Fruit fly (Drosophila melanogaster) Kc167 (cell line): ENCODE measurements around the gene CG10887.
"Not testable (repeated sequence)": the region's sequence is repeated elsewhere in the genome, so short reads cannot be mapped to it uniquely, and the experiment has no call there.

Experiments
- Myc ChIP-seq: fragments of >200 bp; optimal IDR thresholded peaks from 2 replicates; lab custom pipeline; 2017; ENCODE audit warnings: missing external identifiers
- Sin3A ChIP-seq: fragments of >200 bp; optimal IDR thresholded peaks from 2 replicates; lab custom pipeline; 2018; ENCODE audit warnings: missing external identifiers
- h ChIP-seq: fragments of >200 bp; optimal IDR thresholded peaks from 3 replicates; lab custom pipeline; 2018; ENCODE audit warnings: missing external identifiers
- insv ChIP-seq: fragments of >200 bp; optimal IDR thresholded peaks from 3 replicates; lab custom pipeline; 2018; ENCODE audit warnings: missing external identifiers
- psq ChIP-seq: fragments of >200 bp; optimal IDR thresholded peaks from 2 replicates; lab custom pipeline; 2017; ENCODE audit warnings: missing external identifiers
- ttk ChIP-seq: sonication (Bioruptor generic); optimal IDR thresholded peaks from 2 replicates; lab custom pipeline; 2017; ENCODE audit warnings: missing external identifiers

The CG10887 gene

dm6 chr3R:20114538-20114937 lies at the start of gene CG10887:
Gene CG10887 (plus strand): TSS chr3R:20114838.
- TF ChIP-seq psq; insv (lab: Kevin White, UChicago); h (lab: Kevin White, UChicago): not testable (repeated sequence)

- TF ChIP-seq Myc (no peak), Sin3A (lab: Kevin White, UChicago) (no peak), insv (lab: Kevin White, UChicago) (no peak), ttk (lab: Kevin White, UChicago) (no peak), h (lab: Kevin White, UChicago) (no peak), psq (no peak)
These were observed 48.2 kb upstream of the CG10887 start for dm6 chr3R:20066435-20066834.

dm6 chr3R:20080205-20080604 lies 34.4 kb upstream of the CG10887 start:
- no peak for TF ChIP-seq insv (lab: Kevin White, UChicago)
- no peak for TF ChIP-seq Sin3A (lab: Kevin White, UChicago)
- TF ChIP-seq h (lab: Kevin White, UChicago): no peak
- no peak for TF ChIP-seq ttk (lab: Kevin White, UChicago)
- no peak for TF ChIP-seq psq
- TF ChIP-seq Myc: no peak

dm6 chr3R:20082350-20082749 lies 32.3 kb upstream of the CG10887 start, which contains the start of gene Rh3:
Gene Rh3 (minus strand): TSS chr3R:20082450.
- TF ChIP-seq Sin3A (lab: Kevin White, UChicago): no peak
- no peak for TF ChIP-seq ttk (lab: Kevin White, UChicago)
- TF ChIP-seq Myc: no peak
- no peak for TF ChIP-seq insv (lab: Kevin White, UChicago)
- TF ChIP-seq psq: no peak
- TF ChIP-seq h (lab: Kevin White, UChicago): no peak

dm6 chr3R:20107863-20108262 lies 6.8 kb upstream of the CG10887 start, which contains the start of gene CG31206:
Gene CG31206 (minus strand): TSS chr3R:20107963.
- TF ChIP-seq insv (lab: Kevin White, UChicago) (no peak), Myc (no peak), h (lab: Kevin White, UChicago) (no peak), Sin3A (lab: Kevin White, UChicago) (no peak), ttk (lab: Kevin White, UChicago) (no peak), psq (no peak)

- TF ChIP-seq psq: no peak
- no peak for TF ChIP-seq Sin3A (lab: Kevin White, UChicago)
- no peak for TF ChIP-seq ttk (lab: Kevin White, UChicago)
- TF ChIP-seq h (lab: Kevin White, UChicago): no peak
- TF ChIP-seq insv (lab: Kevin White, UChicago): no peak
- no peak for TF ChIP-seq Myc
These were observed 6.1 kb downstream of the CG10887 start, which contains the start of gene Gr92a for dm6 chr3R:20120760-20121159. Gene Gr92a (plus strand): TSS chr3R:20121060.

- TF ChIP-seq insv (lab: Kevin White, UChicago): no peak
- TF ChIP-seq ttk (lab: Kevin White, UChicago): no peak
- no peak for TF ChIP-seq Sin3A (lab: Kevin White, UChicago)
- TF ChIP-seq h (lab: Kevin White, UChicago): no peak
- no peak for TF ChIP-seq psq
These were observed 9.8 kb downstream of the CG10887 start for dm6 chr3R:20124394-20124793.

- no peak for TF ChIP-seq Sin3A (lab: Kevin White, UChicago)
- no peak for TF ChIP-seq insv (lab: Kevin White, UChicago)
- no peak for TF ChIP-seq psq
- TF ChIP-seq ttk (lab: Kevin White, UChicago): no peak
These were observed 40.0 kb downstream of the CG10887 start for dm6 chr3R:20154657-20155056.
